Fruit fly (Drosophila melanogaster) whole organism, adult: ENCODE measurements around the gene RpS10b.
A peak's percentile ranks its signal among the peaks of the same experiment; 100 is the strongest.

Experiments
- CG11617 ChIP-seq: fragments of 200-800 bp; sonication (Bioruptor generic); optimal IDR thresholded peaks from 2 replicates; lab custom pipeline; 2017; ENCODE audit warnings: mild to moderate bottlenecking, missing biosample characterization, missing genetic modification reagents, missing genetic modification characterization
- CG12768 ChIP-seq: fragments of 200-800 bp; sonication (Bioruptor generic); optimal IDR thresholded peaks from 2 replicates; lab custom pipeline; 2017; ENCODE audit warnings: missing biosample characterization, missing genetic modification characterization, mild to moderate bottlenecking, moderate library complexity, missing genetic modification reagents
- CG14711 ChIP-seq: fragments of 200-800 bp; sonication (Bioruptor generic); optimal IDR thresholded peaks from 2 replicates; lab custom pipeline; 2018; ENCODE audit warnings: missing biosample characterization, mild to moderate bottlenecking, missing genetic modification characterization, moderate library complexity
- CG1620 ChIP-seq: fragments of 200-800 bp; sonication (Bioruptor generic); optimal IDR thresholded peaks from 2 replicates; lab custom pipeline; 2016; ENCODE audit warnings: missing biosample characterization, missing genetic modification characterization
- CG33017 ChIP-seq: fragments of 200-800 bp; sonication (Bioruptor generic); optimal IDR thresholded peaks from 2 replicates; lab custom pipeline; 2018; ENCODE audit warnings: missing biosample characterization, mild to moderate bottlenecking, missing genetic modification characterization, moderate library complexity
- CG5204 ChIP-seq: fragments of 200-800 bp; sonication (Bioruptor generic); optimal IDR thresholded peaks from 2 replicates; lab custom pipeline; 2016; ENCODE audit warnings: missing biosample characterization, missing genetic modification characterization
- CG7045 ChIP-seq: fragments of 200-800 bp; sonication (Bioruptor generic); optimal IDR thresholded peaks from 2 replicates; lab custom pipeline; 2017; ENCODE audit warnings: missing biosample characterization, mild to moderate bottlenecking, missing genetic modification characterization
- CG7101 ChIP-seq: fragments of 200-800 bp; sonication (Bioruptor generic); optimal IDR thresholded peaks from 2 replicates; lab custom pipeline; 2018; ENCODE audit warnings: missing biosample characterization, mild to moderate bottlenecking, missing genetic modification characterization, moderate library complexity
- Clk ChIP-seq: fragments of 200-800 bp; sonication (Bioruptor generic); optimal IDR thresholded peaks from 2 replicates; lab custom pipeline; 2017; ENCODE audit warnings: missing biosample characterization, missing genetic modification characterization
- Crg-1 ChIP-seq: fragments of 200-800 bp; sonication (Bioruptor generic); optimal IDR thresholded peaks from 2 replicates; lab custom pipeline; 2016; ENCODE audit warnings: missing biosample characterization, missing genetic modification characterization
- Hr96 ChIP-seq: fragments of 200-800 bp; sonication (Bioruptor generic); optimal IDR thresholded peaks from 2 replicates; lab custom pipeline; 2016; ENCODE audit warnings: missing biosample characterization, missing genetic modification characterization
- Mnt ChIP-seq: fragments of 200-800 bp; sonication (Bioruptor generic); optimal IDR thresholded peaks from 2 replicates; lab custom pipeline; 2016; ENCODE audit warnings: missing biosample characterization, mild to moderate bottlenecking, missing genetic modification characterization
- bab1 ChIP-seq: fragments of 200-800 bp; sonication (Bioruptor generic); optimal IDR thresholded peaks from 3 replicates; lab custom pipeline; 2019; ENCODE audit warnings: missing biosample characterization, mild to moderate bottlenecking, missing genetic modification characterization, moderate library complexity
- cic ChIP-seq: fragments of 200-800 bp; sonication (Bioruptor generic); optimal IDR thresholded peaks from 2 replicates; lab custom pipeline; 2017; ENCODE audit warnings: missing biosample characterization, mild to moderate bottlenecking, missing genetic modification characterization, moderate library complexity
- cnc ChIP-seq, 2 experiments: fragments of >200 bp; optimal IDR thresholded peaks; 2 replicates each; lab custom pipeline; 2017
- kay ChIP-seq: fragments of 200-800 bp; sonication (Bioruptor generic); peaks from one replicate; lab custom pipeline; 2016; ENCODE audit warnings: missing biosample characterization, missing genetic modification characterization, borderline replicate concordance
- ovo ChIP-seq: fragments of 200-800 bp; sonication (Bioruptor generic); optimal IDR thresholded peaks from 2 replicates; lab custom pipeline; 2016; ENCODE audit warnings: missing biosample characterization, missing genetic modification characterization
- pad ChIP-seq: fragments of 200-800 bp; sonication (Bioruptor generic); optimal IDR thresholded peaks from 3 replicates; lab custom pipeline; 2017; ENCODE audit warnings: missing biosample characterization, missing genetic modification characterization, mild to moderate bottlenecking, moderate library complexity, missing genetic modification reagents
- tj ChIP-seq: fragments of 200-800 bp; sonication (Bioruptor generic); optimal IDR thresholded peaks from 3 replicates; lab custom pipeline; 2017; ENCODE audit warnings: missing biosample characterization, mild to moderate bottlenecking, missing genetic modification characterization, moderate library complexity
- toe ChIP-seq: fragments of 200-800 bp; sonication (Bioruptor generic); optimal IDR thresholded peaks from 2 replicates; lab custom pipeline; 2016; ENCODE audit warnings: missing biosample characterization, missing genetic modification characterization

RpS10b gene

dm6 chrX:19622924-19623323, 25.1 kb downstream of the RpS10b start, which contains the start of the genes Naa20A and MKP-4:
Naa20A (minus strand) TSS chrX:19623074.
MKP-4 (plus strand) TSS chrX:19623114.
- TF ChIP-seq Mnt (GFP tag; lab: Kevin White, UChicago) (peak; percentile 39), CG1620 (no peak)

dm6 chrX:19625405-19625804, 27.6 kb downstream of the RpS10b start, which contains the start of gene CG14212:
CG14212 (plus strand) TSS chrX:19625705.
- TF ChIP-seq Hr96 (GFP tag; lab: Kevin White, UChicago) (no peak), Crg-1 (GFP tag; lab: Kevin White, UChicago) (no peak), CG7101 (no peak), bab1 (GFP tag; lab: Kevin White, UChicago) (no peak), cic (no peak)

dm6 chrX:19631365-19631832, 33.6 kb downstream of the RpS10b start:
- TF ChIP-seq bab1 (GFP tag; lab: Kevin White, UChicago) (peak; percentile 16), Hr96 (GFP tag; lab: Kevin White, UChicago) (no peak), Clk (GFP tag; lab: Kevin White, UChicago) (no peak), CG7101 (peak; percentile 10), cnc (optimal IDR thresholded peaks at IDR 0.05; lab: Kevin White, UChicago) (no peak), tj (peak; percentile 60), cic (peak; percentile 64), CG14711 (tag; lab: Kevin White, UChicago) (peak; percentile 25), pad (GFP tag; lab: Kevin White, UChicago) (peak; percentile 78), CG11617 (GFP tag; lab: Kevin White, UChicago) (peak; percentile 12), Mnt (GFP tag; lab: Kevin White, UChicago) (peak; percentile 90), CG12768 (GFP tag; lab: Kevin White, UChicago) (peak; percentile 17)

dm6 chrX:19637002-19637420, 39.2 kb downstream of the RpS10b start:
- TF ChIP-seq CG14711 (tag; lab: Kevin White, UChicago), result peak; percentile 71
- TF ChIP-seq Mnt (GFP tag; lab: Kevin White, UChicago), result peak; percentile 50
- peak; percentile 13 for TF ChIP-seq CG7101
- no peak for TF ChIP-seq Hr96 (GFP tag; lab: Kevin White, UChicago)
- peak; percentile 98 for TF ChIP-seq pad (GFP tag; lab: Kevin White, UChicago)
- no peak for TF ChIP-seq CG5204 (GFP tag; lab: Kevin White, UChicago)
- TF ChIP-seq CG7045, result no peak
- peak; percentile 4 for TF ChIP-seq CG1620
- TF ChIP-seq tj, result peak; percentile 5
- no peak for TF ChIP-seq Crg-1 (GFP tag; lab: Kevin White, UChicago)
- no peak for TF ChIP-seq Clk (GFP tag; lab: Kevin White, UChicago)
- peak; percentile 19 for TF ChIP-seq CG33017 (tag; lab: Kevin White, UChicago)
- peak; percentile 9 for TF ChIP-seq CG11617 (GFP tag; lab: Kevin White, UChicago)
- TF ChIP-seq ovo, result no peak
- TF ChIP-seq bab1 (GFP tag; lab: Kevin White, UChicago), result peak; percentile 27
- no peak for TF ChIP-seq toe (GFP tag; lab: Kevin White, UChicago)
- TF ChIP-seq kay, result no peak
- TF ChIP-seq cic, result peak; percentile 6
- TF ChIP-seq CG12768 (GFP tag; lab: Kevin White, UChicago), result peak; percentile 4
- TF ChIP-seq cnc (optimal IDR thresholded peaks at IDR 0.05; lab: Kevin White, UChicago), result no peak

DNA sequence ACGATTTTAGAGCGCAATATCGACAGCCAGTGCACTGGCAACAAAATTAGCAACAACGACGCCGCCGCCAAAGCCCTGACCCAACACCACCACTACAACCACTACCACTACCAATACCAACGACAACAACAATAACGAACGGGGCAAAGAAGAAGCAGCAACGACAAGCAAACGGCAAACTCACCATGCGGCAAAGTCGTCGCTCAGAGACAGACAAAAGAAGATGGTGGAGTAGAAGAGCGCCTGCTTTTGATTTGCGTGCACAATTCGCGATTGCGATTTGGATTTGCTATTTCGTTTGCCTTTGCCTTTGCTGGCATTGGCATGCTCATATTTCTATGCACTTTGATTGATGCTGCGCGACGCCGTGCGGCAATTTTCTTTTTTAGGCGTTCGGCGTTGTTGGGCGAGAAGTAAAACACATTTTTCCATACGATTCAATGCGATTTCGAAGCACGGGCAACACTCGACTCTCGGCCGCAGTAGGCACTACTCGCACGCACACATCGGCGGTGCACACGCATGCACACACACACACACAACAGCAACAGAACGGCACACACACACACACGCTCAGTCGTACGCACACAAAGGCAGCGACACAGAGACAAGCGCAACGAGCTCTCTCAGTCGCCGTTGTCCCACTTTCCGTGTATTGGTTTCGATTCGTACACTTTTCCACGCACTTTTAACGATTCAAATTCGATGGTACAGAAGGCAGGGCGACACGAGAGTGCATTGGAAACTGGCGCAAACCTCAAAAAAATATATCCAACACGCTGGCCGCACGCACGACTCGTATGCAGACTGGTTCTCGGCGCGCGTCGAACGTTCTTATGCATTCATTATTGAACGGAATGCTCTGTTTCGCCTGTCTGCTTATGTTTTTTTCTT, 39.9 kb downstream of the RpS10b start:
- no peak for TF ChIP-seq CG33017 (tag; lab: Kevin White, UChicago)
- peak; percentile 26 for TF ChIP-seq CG7101
- TF ChIP-seq CG7045, result no peak
- no peak for TF ChIP-seq Clk (GFP tag; lab: Kevin White, UChicago)
- TF ChIP-seq CG11617 (GFP tag; lab: Kevin White, UChicago), result no peak
- no peak for TF ChIP-seq kay
- no peak for TF ChIP-seq CG14711 (tag; lab: Kevin White, UChicago)
- TF ChIP-seq pad (GFP tag; lab: Kevin White, UChicago), result peak; percentile 96
- no peak for TF ChIP-seq Crg-1 (GFP tag; lab: Kevin White, UChicago)
- no peak for TF ChIP-seq cnc (optimal IDR thresholded peaks at IDR 0.05; lab: Kevin White, UChicago)
- no peak for TF ChIP-seq CG5204 (GFP tag; lab: Kevin White, UChicago)
- TF ChIP-seq tj, result peak; percentile 26
- TF ChIP-seq bab1 (GFP tag; lab: Kevin White, UChicago), result peak; percentile 48
- TF ChIP-seq ovo, result no peak
- TF ChIP-seq CG1620, result no peak
- no peak for TF ChIP-seq toe (GFP tag; lab: Kevin White, UChicago)
- peak; percentile 4 for TF ChIP-seq Mnt (GFP tag; lab: Kevin White, UChicago)
- TF ChIP-seq CG12768 (GFP tag; lab: Kevin White, UChicago), result no peak
- TF ChIP-seq cic, result no peak
- TF ChIP-seq Hr96 (GFP tag; lab: Kevin White, UChicago), result no peak

- no peak for TF ChIP-seq tj
- TF ChIP-seq ovo, result no peak
- no peak for TF ChIP-seq Mnt (GFP tag; lab: Kevin White, UChicago)
- no peak for TF ChIP-seq pad (GFP tag; lab: Kevin White, UChicago)
- TF ChIP-seq CG12768 (GFP tag; lab: Kevin White, UChicago), result no peak
These were observed 40.6 kb downstream of the RpS10b start, which contains the start of gene Rcd-1 for dm6 chrX:19638328-19638940. Rcd-1 (plus strand) TSS chrX:19638767.
